Worm (Caenorhabditis elegans) whole organism, L1 larva: ENCODE data around the gene T27A10.2.
A peak's percentile ranks its signal among the peaks of the same experiment; 100 is the strongest.

ENCODE experiments used
- aha-1 ChIP-seq: fragments of 150-350 bp; optimal IDR thresholded peaks from 2 replicates; lab custom pipeline; 2014; ENCODE audit warnings: missing biosample characterization, missing genetic modification characterization
- alr-1 ChIP-seq: fragments of 200-800 bp; sonication (Bioruptor generic); optimal IDR thresholded peaks from 2 replicates; lab custom pipeline; 2018; ENCODE audit warnings: borderline replicate concordance, mild to moderate bottlenecking, missing genetic modification characterization, missing compliant biosample characterization
- ama-1 ChIP-seq: fragments of 150-350 bp; optimal IDR thresholded peaks from 2 replicates; lab custom pipeline; 2014
- dpl-1 ChIP-seq, 3 experiments: fragments of 150-350 bp in 2 of 3; sonication (generic microtip) in 1 of 3; optimal IDR thresholded peaks; 2 replicates each; lab custom pipeline; 2014 to 2017; ENCODE audit warnings: missing biosample characterization in 3 of 3, missing genetic modification characterization in 3 of 3, missing genetic modification reagents in 3 of 3
- egl-27 ChIP-seq, 2 experiments: fragments of 150-350 bp in 1 of 2; sonication (generic microtip); optimal IDR thresholded peaks; 3 replicates each; lab custom pipeline; 2017 to 2018; ENCODE audit warnings: missing biosample characterization in 2 of 2, missing genetic modification characterization in 2 of 2, missing genetic modification reagents in 2 of 2
- elt-2 ChIP-seq: sonication (generic microtip); optimal IDR thresholded peaks from 2 replicates; lab custom pipeline; 2016; ENCODE audit warnings: missing genetic modification characterization, mild to moderate bottlenecking, inconsistent platforms, missing compliant biosample characterization, missing genetic modification reagents
- elt-3 ChIP-seq, 6 experiments: fragments of 150-350 bp in 1 of 6; sonication (generic microtip); optimal IDR thresholded peaks; 2 replicates each; lab custom pipeline; 2017 to 2018; ENCODE audit warnings: missing biosample characterization in 6 of 6, missing genetic modification characterization in 6 of 6, inconsistent platforms in 1 of 6
- lin-14 ChIP-seq: fragments of 200-800 bp; sonication (Bioruptor generic); optimal IDR thresholded peaks from 2 replicates; lab custom pipeline; 2018; ENCODE audit warnings: mild to moderate bottlenecking, missing genetic modification characterization, moderate library complexity, missing compliant biosample characterization
- mdl-1 ChIP-seq, 2 experiments: fragments of 150-350 bp; optimal IDR thresholded peaks; 2 replicates each; lab custom pipeline; 2014 to 2017; ENCODE audit warnings: missing biosample characterization in 2 of 2, missing genetic modification characterization in 2 of 2, inconsistent platforms in 1 of 2
- nhr-85 ChIP-seq: sonication (generic microtip); peaks from one replicate; lab custom pipeline; 2016; ENCODE audit warnings: missing genetic modification characterization, inconsistent platforms, missing compliant biosample characterization
- tbx-2 ChIP-seq: sonication (generic microtip); optimal IDR thresholded peaks from 2 replicates; lab custom pipeline; 2016; ENCODE audit warnings: missing genetic modification characterization, missing compliant biosample characterization
- unc-62 ChIP-seq: fragments of 150-350 bp; optimal IDR thresholded peaks from 2 replicates; lab custom pipeline; 2014; ENCODE audit warnings: missing biosample characterization, missing genetic modification reagents, missing genetic modification characterization
- unc-86 ChIP-seq: sonication (generic microtip); optimal IDR thresholded peaks from 2 replicates; lab custom pipeline; 2016; ENCODE audit warnings: missing genetic modification characterization, missing compliant biosample characterization

- no peak for TF ChIP-seq dpl-1 (GFP tag; optimal IDR thresholded peaks at IDR 0.05; lab: Kevin White, UChicago)
- TF ChIP-seq lin-14 (GFP tag; lab: Kevin White, UChicago): peak; percentile 24
- no peak for TF ChIP-seq elt-2 (tag; lab: Kevin White, UChicago)
- no peak for TF ChIP-seq aha-1 (tag; lab: Kevin White, UChicago)
- no peak for TF ChIP-seq alr-1 (tag; lab: Kevin White, UChicago)
- no peak for TF ChIP-seq nhr-85 (tag; lab: Kevin White, UChicago)
- no peak for TF ChIP-seq ama-1 (lab: Kevin White, UChicago)
- no peak for TF ChIP-seq unc-86
- TF ChIP-seq egl-27 (tag; optimal IDR thresholded peaks at IDR 0.05; lab: Kevin White, UChicago): no peak
- TF ChIP-seq mdl-1 (tag; optimal IDR thresholded peaks at IDR 0.05; lab: Kevin White, UChicago): no peak
- TF ChIP-seq tbx-2 (tag; lab: Kevin White, UChicago): no peak
- no peak for TF ChIP-seq elt-3 (tag; optimal IDR thresholded peaks at IDR 0.05; lab: Kevin White, UChicago)
- no peak for TF ChIP-seq unc-62 (GFP tag; lab: Kevin White, UChicago)
Observed at ce11 chrX:3585625-3586024, at the start of gene T27A10.2.
